5 worm cellular contexts compared by ENCODE assay signal in the genomic region with DNA sequence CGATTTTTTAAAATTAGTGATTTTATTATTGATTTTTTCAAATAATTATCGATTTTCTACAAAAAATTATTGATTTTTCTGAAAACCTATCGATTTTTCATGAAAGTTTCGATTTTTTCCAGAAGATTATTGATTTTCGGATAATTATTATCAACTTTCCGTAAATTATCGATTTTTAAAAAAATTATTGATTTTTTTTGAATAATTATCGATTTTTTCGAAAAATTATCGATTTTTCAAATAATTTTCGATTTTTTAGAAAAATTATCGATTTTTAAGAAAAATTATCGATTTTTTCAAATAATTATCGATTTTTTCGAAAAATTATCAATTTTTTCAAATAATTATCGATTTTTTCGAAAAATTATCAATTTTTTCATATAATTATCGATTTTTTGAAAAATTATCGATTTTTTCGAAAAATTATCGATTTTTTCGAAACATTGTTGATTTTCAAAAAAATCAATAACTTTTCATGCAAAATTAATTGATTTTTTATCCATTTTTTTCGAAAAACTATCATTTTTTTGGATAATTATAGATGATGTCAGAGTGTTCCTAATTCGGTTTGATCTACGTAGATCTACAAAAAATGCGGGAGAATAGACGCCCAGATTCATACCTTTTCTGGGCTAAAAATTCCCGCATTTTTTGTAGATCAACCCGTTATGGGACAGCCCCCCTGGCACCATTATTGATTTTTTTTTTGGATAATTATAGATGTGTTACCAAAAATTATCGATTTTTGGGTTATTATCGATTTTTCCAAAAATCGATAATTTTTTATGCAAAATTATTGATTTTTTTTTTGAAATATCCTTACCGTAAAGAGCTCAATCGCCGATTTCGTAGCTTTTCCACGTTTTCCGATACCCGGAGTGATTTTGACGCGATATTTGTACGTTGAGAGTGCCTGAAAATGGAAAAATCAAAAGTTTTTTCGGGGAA.
TF ChIP-seq lines count a peak whose summit lies in the region.

No protein-coding gene starts in this region.

TF ChIP-seq in whole organism, L3 larva, 47 proteins besides CTCF, POLR2A, EP300 and RAD21:
- TF ChIP-seq hmg-11 (tag; optimal IDR thresholded peaks at IDR 0.05; lab: Kevin White, UChicago) (no peak), ceh-28 (tag; optimal IDR thresholded peaks at IDR 0.05; lab: Kevin White, UChicago) (peak; percentile 97)

TF ChIP-seq in whole organism, L4 larva, 104 proteins besides CTCF, POLR2A, EP300 and RAD21:
- no peak for TF ChIP-seq daf-8 (GFP tag; IDR thresholded peaks at IDR 0.05; lab: Robert Waterston, UW)
- TF ChIP-seq ceh-28 (tag; optimal IDR thresholded peaks at IDR 0.05; lab: Kevin White, UChicago): peak; percentile 87
- peak in 1 of 2 experiments; percentile 23 for TF ChIP-seq unc-62 (GFP tag; optimal IDR thresholded peaks at IDR 0.05 in 1 of 2; lab: Kevin White, UChicago)
- TF ChIP-seq unc-62 (tag; optimal IDR thresholded peaks at IDR 0.05; lab: Kevin White, UChicago): no peak
- TF ChIP-seq ctbp-1 (GFP tag; IDR thresholded peaks at IDR 0.05; lab: Robert Waterston, UW): no peak

TF ChIP-seq in whole organism, late embryonic, 69 proteins besides CTCF, POLR2A, EP300 and RAD21:
- TF ChIP-seq gmeb-2 (tag; optimal IDR thresholded peaks at IDR 0.05; lab: Kevin White, UChicago) (no peak), ceh-48 (tag; optimal IDR thresholded peaks at IDR 0.05; lab: Kevin White, UChicago) (peak; percentile 50)

TF ChIP-seq in whole organism, midembryonic, 9 proteins besides CTCF, POLR2A, EP300 and RAD21:
- TF ChIP-seq med-1 (GFP tag; optimal IDR thresholded peaks at IDR 0.05; lab: Kevin White, UChicago; ENCODE audit: insufficient read depth): no peak
- TF ChIP-seq ref-1 (GFP tag; conservative IDR thresholded peaks at IDR 0.05; lab: Robert Waterston, UW): no peak
- TF ChIP-seq flt-1 (GFP tag; IDR thresholded peaks at IDR 0.05; lab: Robert Waterston, UW): no peak
- peak; percentile 85 for TF ChIP-seq T22C8.4 (GFP tag; IDR thresholded peaks at IDR 0.05; lab: Robert Waterston, UW)
- TF ChIP-seq klf-2 (GFP tag; conservative IDR thresholded peaks at IDR 0.05; lab: Robert Waterston, UW): no peak

TF ChIP-seq in whole organism, mixed stage, embryonic, 35 proteins besides CTCF, POLR2A, EP300 and RAD21:
- peak; percentile 35 for TF ChIP-seq ceh-39 (tag; optimal IDR thresholded peaks at IDR 0.05; lab: Kevin White, UChicago)
- TF ChIP-seq ztf-11 (tag; optimal IDR thresholded peaks at IDR 0.05; lab: Kevin White, UChicago): no peak
TF ChIP-seq in whole organism, mixed stage, embryonic: peak in this region for 1.
